Worm (Caenorhabditis elegans) whole organism, early embryonic: ENCODE measurements around the gene C06B8.2.

Experiments used
- F13C5.2 ChIP-seq: sonication (generic microtip); optimal IDR thresholded peaks from 2 replicates; lab custom pipeline; 2017; ENCODE audit warnings: mild to moderate bottlenecking, missing genetic modification characterization, inconsistent platforms, missing compliant biosample characterization
- aly-1 ChIP-seq: sonication (generic microtip); optimal IDR thresholded peaks from 2 replicates; lab custom pipeline; 2016; ENCODE audit warnings: missing genetic modification characterization, missing compliant biosample characterization
- ama-1 ChIP-seq: fragments of 150-350 bp; optimal IDR thresholded peaks from 2 replicates; lab custom pipeline; 2014
- ceh-13 ChIP-seq: fragments of 200-800 bp; sonication (Bioruptor generic); optimal IDR thresholded peaks from 2 replicates; lab custom pipeline; 2018; ENCODE audit warnings: mild to moderate bottlenecking, missing genetic modification characterization, missing compliant biosample characterization
- flt-1 ChIP-seq: fragments of 200-800 bp; sonication (Bioruptor generic); IDR thresholded peaks from 2 replicates; pipeline ENCODE4 v1.3.6; 2022; ENCODE audit warnings: missing genetic modification characterization, missing compliant biosample characterization
- hmbx-1 ChIP-seq: sonication (generic microtip); optimal IDR thresholded peaks from 2 replicates; lab custom pipeline; 2016; ENCODE audit warnings: mild to moderate bottlenecking, missing genetic modification characterization, missing compliant biosample characterization
- hnd-1 ChIP-seq: sonication (generic microtip); optimal IDR thresholded peaks from 2 replicates; lab custom pipeline; 2016; ENCODE audit warnings: missing genetic modification characterization, missing compliant biosample characterization
- scrt-1 ChIP-seq: fragments of 200-800 bp; sonication (Bioruptor generic); IDR thresholded peaks from 2 replicates; pipeline ENCODE4 v1.3.6; 2022; ENCODE audit warnings: missing genetic modification characterization, missing compliant biosample characterization
- tbx-11 ChIP-seq: fragments of 200-800 bp; sonication (Bioruptor generic); IDR thresholded peaks from 2 replicates; pipeline ENCODE4 v1.3.6; 2022; ENCODE audit warnings: missing genetic modification characterization, missing compliant biosample characterization
- tbx-37 ChIP-seq: fragments of 200-800 bp; sonication (Bioruptor generic); conservative IDR thresholded peaks from 2 replicates; pipeline ENCODE4 v1.3.6; 2022; ENCODE audit warnings: missing genetic modification reagents, missing genetic modification characterization, missing compliant biosample characterization
- tra-4 ChIP-seq: sonication (generic microtip); optimal IDR thresholded peaks from 2 replicates; lab custom pipeline; 2017; ENCODE audit warnings: missing genetic modification characterization, missing compliant biosample characterization

- no peak for TF ChIP-seq ama-1 (lab: Kevin White, UChicago)
- no peak for TF ChIP-seq aly-1 (tag; lab: Kevin White, UChicago)
- no peak for TF ChIP-seq scrt-1 (GFP tag; lab: Robert Waterston, UW)
- no peak for TF ChIP-seq flt-1 (GFP tag; lab: Robert Waterston, UW)
- no peak for TF ChIP-seq tbx-11
- TF ChIP-seq tbx-37 (GFP tag; lab: Robert Waterston, UW), result no peak
- TF ChIP-seq ceh-13, result no peak
- TF ChIP-seq hnd-1 (tag; lab: Kevin White, UChicago), result no peak
- no peak for TF ChIP-seq tra-4 (tag; lab: Kevin White, UChicago)
- no peak for TF ChIP-seq F13C5.2 (tag; lab: Kevin White, UChicago)
- TF ChIP-seq hmbx-1 (tag; lab: Kevin White, UChicago), result no peak
Measured at ce11 chrV:15487764-15488163, 9.2 kb upstream of the C06B8.2 start, which contains the start of gene srw-21.
